Worm (Caenorhabditis elegans): ENCODE results near the gene npp-3.

Gene npp-3

ce11 chrII:11852191-11852901, 22.2 kb downstream of the npp-3 start:
- TF ChIP-seq elt-2 (tag; optimal IDR thresholded peaks at IDR 0.05) = no peak
- TF ChIP-seq jun-1 (tag; optimal IDR thresholded peaks at IDR 0.05) = no peak
- TF ChIP-seq hmg-11 (tag; optimal IDR thresholded peaks at IDR 0.05) = no peak
- TF ChIP-seq nhr-43 (tag; optimal IDR thresholded peaks at IDR 0.05; ENCODE audit: poor library complexity, severe bottlenecking) = peak; percentile 72
- peak; percentile 70 for TF ChIP-seq nhr-25 (tag; optimal IDR thresholded peaks at IDR 0.05)
- TF ChIP-seq nhr-12 (tag; optimal IDR thresholded peaks at IDR 0.05) = no peak
- no peak for TF ChIP-seq unc-39 (tag; optimal IDR thresholded peaks at IDR 0.05)
- TF ChIP-seq nhr-23 (tag; optimal IDR thresholded peaks at IDR 0.05) = peak; percentile 69
- no peak for TF ChIP-seq unc-62 (GFP tag; optimal IDR thresholded peaks at IDR 0.05)
- no peak for TF ChIP-seq lin-39 (tag; optimal IDR thresholded peaks at IDR 0.05)

ce11 chrII:11849572-11849971, 25.0 kb downstream of the npp-3 start:
- TF ChIP-seq jun-1 (tag; optimal IDR thresholded peaks at IDR 0.05) = no peak
- peak in 1 of 3 experiments; percentile 24 for TF ChIP-seq elt-3 (tag; optimal IDR thresholded peaks at IDR 0.05)
- peak; percentile 30 for TF ChIP-seq nhr-23 (tag; optimal IDR thresholded peaks at IDR 0.05)
- no peak for TF ChIP-seq ceh-82 (tag; optimal IDR thresholded peaks at IDR 0.05)
- TF ChIP-seq ceh-28 (tag; optimal IDR thresholded peaks at IDR 0.05) = no peak
- TF ChIP-seq egl-5 (tag; optimal IDR thresholded peaks at IDR 0.05) = no peak
- no peak for TF ChIP-seq nhr-77 (tag; optimal IDR thresholded peaks at IDR 0.05)
- peak; percentile 76 for TF ChIP-seq nhr-76 (tag; optimal IDR thresholded peaks at IDR 0.05)
- TF ChIP-seq lsy-12 (tag; optimal IDR thresholded peaks at IDR 0.05) = no peak

- TF ChIP-seq elt-3 (tag; optimal IDR thresholded peaks at IDR 0.05) (peak in 1 of 3 experiments; percentile 88), ama-1 (optimal IDR thresholded peaks at IDR 0.05) (peak; percentile 87), nhr-76 (tag; optimal IDR thresholded peaks at IDR 0.05) (no peak)
These were observed 28.6 kb downstream of the npp-3 start for ce11 chrII:11845954-11846353.

ce11 chrII:11844984-11845383, 29.6 kb downstream of the npp-3 start:
- TF ChIP-seq elt-3 (tag; optimal IDR thresholded peaks at IDR 0.05) = no peak
- TF ChIP-seq snpc-4 (tag; optimal IDR thresholded peaks at IDR 0.05) = no peak
- TF ChIP-seq nhr-25 (tag; optimal IDR thresholded peaks at IDR 0.05) = no peak
- TF ChIP-seq mml-1 (tag; optimal IDR thresholded peaks at IDR 0.05) = no peak
- no peak for TF ChIP-seq lin-15B (tag; optimal IDR thresholded peaks at IDR 0.05)
- no peak for TF ChIP-seq eor-1 (tag; optimal IDR thresholded peaks at IDR 0.05)
- TF ChIP-seq nhr-237 (tag; optimal IDR thresholded peaks at IDR 0.05) = no peak
- TF ChIP-seq sea-2 (GFP tag; optimal IDR thresholded peaks at IDR 0.05) = no peak
- no peak for TF ChIP-seq nhr-11 (tag; optimal IDR thresholded peaks at IDR 0.05)
- TF ChIP-seq ceh-82 (tag; optimal IDR thresholded peaks at IDR 0.05) = no peak
- TF ChIP-seq nhr-23 (tag; optimal IDR thresholded peaks at IDR 0.05) = no peak
- TF ChIP-seq jun-1 (tag; optimal IDR thresholded peaks at IDR 0.05) = no peak
- TF ChIP-seq tbx-2 (tag; optimal IDR thresholded peaks at IDR 0.05) = no peak

- TF ChIP-seq nhr-43 (tag; optimal IDR thresholded peaks at IDR 0.05; ENCODE audit: poor library complexity, severe bottlenecking) = peak; percentile 5
- TF ChIP-seq ama-1 (optimal IDR thresholded peaks at IDR 0.05) = peak; percentile 93
- no peak for TF ChIP-seq ztf-4 (tag; optimal IDR thresholded peaks at IDR 0.05)
These were observed 30.5 kb downstream of the npp-3 start for ce11 chrII:11844072-11844471.

ce11 chrII:11843441-11843840, 31.1 kb downstream of the npp-3 start:
- TF ChIP-seq nhr-11 (tag; optimal IDR thresholded peaks at IDR 0.05) (no peak), egl-27 (tag; optimal IDR thresholded peaks at IDR 0.05) (no peak), elt-2 (tag; optimal IDR thresholded peaks at IDR 0.05) (no peak), ceh-28 (tag; optimal IDR thresholded peaks at IDR 0.05) (no peak), ztf-4 (tag; optimal IDR thresholded peaks at IDR 0.05) (no peak), ama-1 (optimal IDR thresholded peaks at IDR 0.05) (peak; percentile 21), nhr-12 (tag; optimal IDR thresholded peaks at IDR 0.05) (no peak), hmg-11 (tag; optimal IDR thresholded peaks at IDR 0.05) (no peak), nhr-23 (tag; optimal IDR thresholded peaks at IDR 0.05) (peak; percentile 48), nfya-1 (tag; optimal IDR thresholded peaks at IDR 0.05; ENCODE audit: insufficient read depth) (no peak), nhr-67 (tag; optimal IDR thresholded peaks at IDR 0.05) (no peak), daf-12 (tag; optimal IDR thresholded peaks at IDR 0.05) (no peak), tbx-2 (tag; optimal IDR thresholded peaks at IDR 0.05) (no peak), nhr-25 (tag; optimal IDR thresholded peaks at IDR 0.05) (peak; percentile 12), elt-3 (tag; optimal IDR thresholded peaks at IDR 0.05) (peak in 1 of 3 experiments; percentile 24)

Measured in whole organism, L3 larva.